Worm (Caenorhabditis elegans): ENCODE data around the gene ahsa-1.

Gene ahsa-1

DNA sequence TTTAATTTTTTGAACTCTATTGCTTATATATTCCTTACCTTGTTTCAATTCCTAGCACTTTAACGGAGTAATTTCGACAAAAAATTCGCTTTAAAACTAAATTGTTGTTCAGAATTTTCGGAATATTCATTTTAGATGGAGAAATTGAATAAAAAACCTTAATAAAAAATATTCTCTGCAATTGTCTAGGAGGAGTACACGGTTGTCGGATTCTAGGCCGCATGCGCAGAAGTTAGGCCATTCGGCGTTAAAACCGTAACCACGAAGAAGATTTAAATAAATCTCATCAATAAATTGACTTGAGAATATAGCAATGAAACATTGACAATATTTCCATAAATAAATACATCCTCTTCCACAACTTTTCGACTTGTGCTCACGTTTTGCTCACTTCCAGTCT lies 2.9 kb downstream of the ahsa-1 start, which contains the start of the genes C01G10.10 and C01G10.9:
Gene C01G10.10 (minus strand): TSS at position 151 of the 400 bp plus-strand sequence.
Gene C01G10.9 (plus strand): TSS at position 240 of the 400 bp plus-strand sequence.
- TF ChIP-seq flt-1 (GFP tag; IDR thresholded peaks at IDR 0.05) (0 out of 2 replicates have a peak, but pooled peaks have one; percentile 10), ztf-23 (GFP tag; IDR thresholded peaks at IDR 0.05) (no peak)

DNA sequence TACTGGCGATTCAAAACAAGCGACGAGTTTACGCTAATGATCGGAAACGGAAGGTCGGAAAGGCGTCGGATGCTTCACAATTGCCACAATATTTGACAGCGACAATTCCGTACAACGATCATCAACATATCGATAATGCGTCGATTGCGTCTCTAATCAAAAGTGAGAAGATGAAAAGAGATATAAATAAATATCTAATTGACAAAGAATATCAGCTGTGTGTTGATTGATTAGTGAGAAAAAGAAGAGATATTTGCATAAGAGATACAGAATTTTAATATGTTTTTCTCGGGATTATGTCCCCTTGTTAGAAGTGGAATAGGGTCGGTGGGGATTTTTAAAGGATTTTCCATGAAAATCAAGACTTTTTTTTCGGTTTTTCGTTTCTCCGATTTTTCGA lies 6.6 kb downstream of the ahsa-1 start:
- TF ChIP-seq tab-1 (GFP tag; IDR thresholded peaks at IDR 0.05) (no peak), ztf-29 (GFP tag; IDR thresholded peaks at IDR 0.05) (no peak), cog-1 (tag; optimal IDR thresholded peaks at IDR 0.05) (no peak), ref-1 (GFP tag; conservative IDR thresholded peaks at IDR 0.05) (no peak)

- TF ChIP-seq med-1 (GFP tag; optimal IDR thresholded peaks at IDR 0.05; ENCODE audit: insufficient read depth), result no peak
- TF ChIP-seq ztf-23 (GFP tag; IDR thresholded peaks at IDR 0.05), result no peak
- no peak for TF ChIP-seq ztf-29 (GFP tag; IDR thresholded peaks at IDR 0.05)
- TF ChIP-seq cog-1 (tag; optimal IDR thresholded peaks at IDR 0.05), result no peak
- TF ChIP-seq T22C8.4 (GFP tag; IDR thresholded peaks at IDR 0.05), result no peak
- TF ChIP-seq tab-1 (GFP tag; IDR thresholded peaks at IDR 0.05), result no peak
- no peak for TF ChIP-seq ref-1 (GFP tag; conservative IDR thresholded peaks at IDR 0.05)
- no peak for TF ChIP-seq flt-1 (GFP tag; IDR thresholded peaks at IDR 0.05)
- no peak for TF ChIP-seq klf-2 (GFP tag; conservative IDR thresholded peaks at IDR 0.05)
These were observed 10.3 kb downstream of the ahsa-1 start for ce11 chrV:15074907-15075306.

- TF ChIP-seq tab-1 (GFP tag; IDR thresholded peaks at IDR 0.05) (no peak), flt-1 (GFP tag; IDR thresholded peaks at IDR 0.05) (0 out of 2 replicates have a peak, but pooled peaks have one; percentile 37), ztf-23 (GFP tag; IDR thresholded peaks at IDR 0.05) (peak; percentile 53; the same call in 1 of the 2 replicates), klf-2 (GFP tag; conservative IDR thresholded peaks at IDR 0.05) (no peak)
These were observed 12.4 kb downstream of the ahsa-1 start for ce11 chrV:15072738-15073137.

DNA sequence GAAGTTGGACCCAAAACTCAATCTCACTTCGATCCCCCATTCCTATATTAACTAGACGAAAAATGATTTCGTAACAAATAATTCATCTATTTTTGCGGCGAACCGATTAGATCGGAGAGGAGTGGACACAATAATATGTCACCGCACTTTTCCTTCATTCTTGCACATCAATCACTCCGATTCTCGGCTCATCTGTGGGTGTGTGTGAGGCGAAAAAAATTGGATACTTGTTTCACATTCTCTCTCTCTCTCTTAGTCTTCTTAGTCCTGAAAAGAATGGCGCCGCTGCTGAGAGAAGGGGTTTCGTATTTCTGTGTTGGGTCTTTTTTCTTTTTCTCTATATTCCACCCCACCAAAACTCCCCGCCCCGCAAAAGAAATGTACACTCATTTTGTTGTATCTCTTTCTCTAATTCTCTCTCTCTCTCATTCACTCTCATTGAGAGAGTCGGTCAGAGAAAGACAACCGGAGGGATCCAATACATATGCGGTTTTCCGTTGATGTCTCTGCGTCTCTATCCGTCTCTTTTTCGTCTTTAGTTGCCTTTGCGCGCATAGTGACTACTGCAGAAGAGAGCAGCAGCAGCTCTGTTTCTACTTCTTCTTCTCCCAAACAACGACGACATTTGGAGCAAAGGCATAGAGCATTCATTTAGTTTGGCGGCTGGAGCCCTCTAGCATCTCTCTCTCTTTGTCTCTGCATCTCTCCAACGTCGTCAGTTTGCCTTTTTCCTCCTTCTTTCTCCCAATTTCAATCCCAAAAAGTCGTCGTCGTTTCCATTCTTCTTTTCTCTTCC lies 14.0 kb downstream of the ahsa-1 start, which contains the start of gene unc-76:
Gene unc-76 (plus strand): TSS at position 746 of the 796 bp plus-strand sequence.
- no peak for TF ChIP-seq ztf-29 (GFP tag; IDR thresholded peaks at IDR 0.05)
- TF ChIP-seq flt-1 (GFP tag; IDR thresholded peaks at IDR 0.05), result 0 out of 2 replicates have a peak, but pooled peaks have one; percentile 11
- peak; percentile 87 for TF ChIP-seq cog-1 (tag; optimal IDR thresholded peaks at IDR 0.05)
- no peak for TF ChIP-seq klf-2 (GFP tag; conservative IDR thresholded peaks at IDR 0.05)
- no peak for TF ChIP-seq ref-1 (GFP tag; conservative IDR thresholded peaks at IDR 0.05)
- no peak for TF ChIP-seq ztf-23 (GFP tag; IDR thresholded peaks at IDR 0.05)
- TF ChIP-seq med-1 (GFP tag; optimal IDR thresholded peaks at IDR 0.05; ENCODE audit: insufficient read depth), result no peak

- no peak for TF ChIP-seq T22C8.4 (GFP tag; IDR thresholded peaks at IDR 0.05)
- no peak for TF ChIP-seq flt-1 (GFP tag; IDR thresholded peaks at IDR 0.05)
- TF ChIP-seq ref-1 (GFP tag; conservative IDR thresholded peaks at IDR 0.05), result no peak
- no peak for TF ChIP-seq ztf-23 (GFP tag; IDR thresholded peaks at IDR 0.05)
- no peak for TF ChIP-seq ztf-29 (GFP tag; IDR thresholded peaks at IDR 0.05)
- TF ChIP-seq klf-2 (GFP tag; conservative IDR thresholded peaks at IDR 0.05), result no peak
- TF ChIP-seq tab-1 (GFP tag; IDR thresholded peaks at IDR 0.05), result no peak
- no peak for TF ChIP-seq med-1 (GFP tag; optimal IDR thresholded peaks at IDR 0.05; ENCODE audit: insufficient read depth)
- TF ChIP-seq cog-1 (tag; optimal IDR thresholded peaks at IDR 0.05), result no peak
These were observed 15.7 kb downstream of the ahsa-1 start for ce11 chrV:15069435-15069985.

DNA sequence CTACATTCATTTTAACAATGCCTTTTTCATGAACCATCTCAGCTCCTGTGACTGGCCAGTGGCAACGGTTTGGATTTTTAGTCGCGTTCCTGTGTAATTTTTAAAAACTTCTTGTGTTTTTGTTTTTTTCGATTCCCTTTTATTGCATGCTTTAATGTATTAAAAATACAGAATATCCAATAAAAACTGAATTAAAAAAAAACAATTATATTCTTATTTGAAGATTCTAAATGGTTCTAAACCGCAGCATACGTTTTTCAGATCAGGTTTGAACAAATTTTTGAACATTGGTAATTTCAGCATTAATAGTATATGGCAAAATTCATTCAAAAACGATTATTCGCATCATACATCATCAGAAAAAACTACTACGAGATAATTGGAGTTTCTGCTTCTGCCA lies 16.8 kb downstream of the ahsa-1 start, which contains the start of gene dnj-3:
Gene dnj-3 (plus strand): TSS at position 301 of the 400 bp plus-strand sequence.
- TF ChIP-seq med-1 (GFP tag; optimal IDR thresholded peaks at IDR 0.05; ENCODE audit: insufficient read depth) (no peak), ref-1 (GFP tag; conservative IDR thresholded peaks at IDR 0.05) (no peak), tab-1 (GFP tag; IDR thresholded peaks at IDR 0.05) (no peak), T22C8.4 (GFP tag; IDR thresholded peaks at IDR 0.05) (no peak), flt-1 (GFP tag; IDR thresholded peaks at IDR 0.05) (no peak), klf-2 (GFP tag; conservative IDR thresholded peaks at IDR 0.05) (no peak), ztf-23 (GFP tag; IDR thresholded peaks at IDR 0.05) (no peak), cog-1 (tag; optimal IDR thresholded peaks at IDR 0.05) (no peak)

DNA sequence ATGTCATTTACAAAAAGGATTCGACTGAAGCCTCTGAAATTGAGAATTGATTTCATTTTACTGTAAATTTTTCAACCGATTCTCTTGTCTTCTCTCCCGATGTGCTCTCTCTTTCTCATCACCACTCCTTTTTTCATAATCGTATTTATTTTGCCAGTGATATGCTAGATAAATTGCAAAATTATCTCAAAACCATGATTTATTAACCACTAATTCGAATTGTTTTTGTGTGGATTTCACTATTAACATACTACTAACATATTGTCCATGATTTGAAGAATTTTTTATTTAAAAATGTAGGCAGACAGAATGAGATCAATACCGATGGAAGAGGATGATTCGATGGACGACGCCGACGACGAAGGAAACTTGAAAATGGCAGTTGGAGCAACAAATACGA lies 18.0 kb downstream of the ahsa-1 start, which contains the start of gene C25D7.10:
Gene C25D7.10 (plus strand): TSS at position 301 of the 400 bp plus-strand sequence.
- TF ChIP-seq flt-1 (GFP tag; IDR thresholded peaks at IDR 0.05), result no peak
- TF ChIP-seq med-1 (GFP tag; optimal IDR thresholded peaks at IDR 0.05; ENCODE audit: insufficient read depth), result no peak
- no peak for TF ChIP-seq T22C8.4 (GFP tag; IDR thresholded peaks at IDR 0.05)
- TF ChIP-seq ztf-29 (GFP tag; IDR thresholded peaks at IDR 0.05), result no peak
- TF ChIP-seq cog-1 (tag; optimal IDR thresholded peaks at IDR 0.05), result no peak
- TF ChIP-seq tab-1 (GFP tag; IDR thresholded peaks at IDR 0.05), result no peak
- no peak for TF ChIP-seq klf-2 (GFP tag; conservative IDR thresholded peaks at IDR 0.05)

ce11 chrV:15065837-15066348 lies 19.3 kb downstream of the ahsa-1 start, which contains the start of gene otub-1:
Gene otub-1, plus strand, starts transcription at chrV:15066298.
- no peak for TF ChIP-seq cog-1 (tag; optimal IDR thresholded peaks at IDR 0.05)
- TF ChIP-seq klf-2 (GFP tag; conservative IDR thresholded peaks at IDR 0.05), result no peak
- TF ChIP-seq ztf-29 (GFP tag; IDR thresholded peaks at IDR 0.05), result no peak
- TF ChIP-seq flt-1 (GFP tag; IDR thresholded peaks at IDR 0.05), result no peak
- no peak for TF ChIP-seq tab-1 (GFP tag; IDR thresholded peaks at IDR 0.05)
- TF ChIP-seq ztf-23 (GFP tag; IDR thresholded peaks at IDR 0.05), result no peak
- TF ChIP-seq med-1 (GFP tag; optimal IDR thresholded peaks at IDR 0.05; ENCODE audit: insufficient read depth), result no peak
- TF ChIP-seq ref-1 (GFP tag; conservative IDR thresholded peaks at IDR 0.05), result no peak
- no peak for TF ChIP-seq T22C8.4 (GFP tag; IDR thresholded peaks at IDR 0.05)
